Worm (Caenorhabditis elegans) whole organism, young adult: ENCODE data around the gene C12D5.3.

ENCODE experiments used
- ZK185.1 ChIP-seq: sonication (generic microtip); optimal IDR thresholded peaks from 2 replicates; lab custom pipeline; 2016; ENCODE audit warnings: mild to moderate bottlenecking, missing genetic modification characterization, missing compliant biosample characterization; ENCODE audit not compliant: poor library complexity, severe bottlenecking
- madf-10 ChIP-seq: sonication (generic microtip); optimal IDR thresholded peaks from 2 replicates; lab custom pipeline; 2016; ENCODE audit warnings: mild to moderate bottlenecking, missing genetic modification characterization, missing compliant biosample characterization
- madf-8 ChIP-seq: fragments of 200-800 bp; sonication (Bioruptor generic); conservative IDR thresholded peaks from 2 replicates; pipeline ENCODE4 v1.3.6; 2022; ENCODE audit warnings: missing genetic modification reagents, missing genetic modification characterization, missing compliant biosample characterization
- mel-28 ChIP-seq: sonication (generic microtip); optimal IDR thresholded peaks from 2 replicates; lab custom pipeline; 2016; ENCODE audit warnings: borderline replicate concordance, mild to moderate bottlenecking, missing genetic modification characterization, missing compliant biosample characterization
- zim-3 ChIP-seq: sonication (generic microtip); optimal IDR thresholded peaks from 2 replicates; lab custom pipeline; 2017; ENCODE audit warnings: mild to moderate bottlenecking, missing genetic modification characterization, moderate library complexity, missing compliant biosample characterization

ce11 chrV:7713691-7714090 lies 37.7 kb downstream of the C12D5.3 start, which contains the start of gene ZK105.1:
- TF ChIP-seq mel-28 (tag; lab: Kevin White, UChicago) (no peak), ZK185.1 (tag; lab: Kevin White, UChicago) (no peak), zim-3 (tag; lab: Kevin White, UChicago) (no peak), madf-10 (no peak), madf-8 (no peak)
